Worm (Caenorhabditis elegans) whole organism, L1 larva: ENCODE measurements around the gene C17H11.6.

Experiments
- C16A3.4 ChIP-seq: fragments of 150-350 bp; optimal IDR thresholded peaks from 2 replicates; lab custom pipeline; 2014; ENCODE audit warnings: missing biosample characterization, missing genetic modification characterization
- F16B12.6 ChIP-seq: fragments of 150-350 bp; optimal IDR thresholded peaks from 2 replicates; lab custom pipeline; 2014; ENCODE audit warnings: missing biosample characterization, missing genetic modification characterization
- aha-1 ChIP-seq: fragments of 150-350 bp; optimal IDR thresholded peaks from 2 replicates; lab custom pipeline; 2014; ENCODE audit warnings: missing biosample characterization, missing genetic modification characterization
- alr-1 ChIP-seq: fragments of 200-800 bp; sonication (Bioruptor generic); optimal IDR thresholded peaks from 2 replicates; lab custom pipeline; 2018; ENCODE audit warnings: borderline replicate concordance, mild to moderate bottlenecking, missing genetic modification characterization, missing compliant biosample characterization
- aly-2 ChIP-seq: fragments of 150-350 bp; optimal IDR thresholded peaks from 2 replicates; lab custom pipeline; 2014; ENCODE audit warnings: missing biosample characterization, missing genetic modification characterization
- ceh-82 ChIP-seq, 3 experiments: fragments of 150-350 bp in 1 of 3; sonication (generic microtip) in 2 of 3; optimal IDR thresholded peaks; 2 replicates each; lab custom pipeline; 2014 to 2017; ENCODE audit warnings: missing biosample characterization in 3 of 3, missing genetic modification characterization in 3 of 3
- ceh-88 ChIP-seq: fragments of 200-800 bp; sonication (Bioruptor generic); IDR thresholded peaks from 2 replicates; pipeline ENCODE4 v1.3.6; 2022; ENCODE audit warnings: missing genetic modification characterization, missing compliant biosample characterization
- ceh-90 ChIP-seq: sonication (generic microtip); optimal IDR thresholded peaks from 2 replicates; lab custom pipeline; 2016; ENCODE audit warnings: missing genetic modification characterization, missing compliant biosample characterization
- ces-1 ChIP-seq: fragments of 150-350 bp; optimal IDR thresholded peaks from 2 replicates; lab custom pipeline; 2014; ENCODE audit warnings: missing biosample characterization, missing genetic modification reagents, missing genetic modification characterization
- dsc-1 ChIP-seq: sonication (generic microtip); optimal IDR thresholded peaks from 2 replicates; lab custom pipeline; 2016; ENCODE audit warnings: mild to moderate bottlenecking, missing genetic modification characterization, missing compliant biosample characterization
- efl-1 ChIP-seq, 4 experiments: fragments of 150-350 bp; optimal IDR thresholded peaks in 3 of 4; peaks in 1 of 4; 1 replicate in 1 of 4; 2 replicates in 3 of 4; lab custom pipeline; 2014; ENCODE audit warnings: missing biosample characterization in 2 of 4, missing genetic modification characterization in 2 of 4, missing genetic modification reagents in 2 of 4
- egl-27 ChIP-seq, 2 experiments: fragments of 150-350 bp in 1 of 2; sonication (generic microtip); optimal IDR thresholded peaks; 3 replicates each; lab custom pipeline; 2017 to 2018; ENCODE audit warnings: missing biosample characterization in 2 of 2, missing genetic modification characterization in 2 of 2, missing genetic modification reagents in 2 of 2
- ets-5 ChIP-seq: fragments of 200-800 bp; sonication (Bioruptor generic); IDR thresholded peaks from 2 replicates; pipeline ENCODE4 v1.3.6; 2022; ENCODE audit warnings: missing genetic modification characterization, missing compliant biosample characterization
- fkh-4 ChIP-seq: sonication (generic microtip); optimal IDR thresholded peaks from 2 replicates; lab custom pipeline; 2016; ENCODE audit warnings: missing compliant biosample characterization, missing genetic modification characterization, borderline replicate concordance
- fkh-8 ChIP-seq: sonication (generic microtip); optimal IDR thresholded peaks from 2 replicates; lab custom pipeline; 2016; ENCODE audit warnings: mild to moderate bottlenecking, missing genetic modification characterization, missing compliant biosample characterization
- fos-1 ChIP-seq: fragments of 150-350 bp; optimal IDR thresholded peaks from 2 replicates; lab custom pipeline; 2014; ENCODE audit warnings: missing biosample characterization, missing genetic modification characterization
- grh-1 ChIP-seq: fragments of 200-800 bp; sonication (Bioruptor generic); IDR thresholded peaks from 2 replicates; pipeline ENCODE4 v1.3.6; 2022; ENCODE audit warnings: missing genetic modification reagents, missing genetic modification characterization, missing compliant biosample characterization
- hlh-17 ChIP-seq: fragments of 200-800 bp; sonication (Bioruptor generic); optimal IDR thresholded peaks from 2 replicates; lab custom pipeline; 2018; ENCODE audit warnings: missing genetic modification characterization, mild to moderate bottlenecking, missing compliant biosample characterization, moderate library complexity, borderline replicate concordance
- hpl-2 ChIP-seq: fragments of 150-350 bp; optimal IDR thresholded peaks from 2 replicates; lab custom pipeline; 2014; ENCODE audit warnings: missing biosample characterization, missing genetic modification reagents, missing genetic modification characterization
- irx-1 ChIP-seq: sonication (generic microtip); optimal IDR thresholded peaks from 2 replicates; lab custom pipeline; 2016; ENCODE audit warnings: missing genetic modification characterization, missing compliant biosample characterization
- isw-1 ChIP-seq: fragments of 200-800 bp; sonication (Bioruptor generic); IDR thresholded peaks from 2 replicates; pipeline ENCODE4 v1.3.6; 2022; ENCODE audit warnings: missing genetic modification characterization, missing compliant biosample characterization
- jun-1 ChIP-seq: fragments of 150-350 bp; optimal IDR thresholded peaks from 2 replicates; lab custom pipeline; 2014; ENCODE audit warnings: missing biosample characterization, missing genetic modification reagents, missing genetic modification characterization
- lin-13 ChIP-seq: fragments of 150-350 bp; optimal IDR thresholded peaks from 2 replicates; lab custom pipeline; 2014; ENCODE audit warnings: missing biosample characterization, missing genetic modification reagents, missing genetic modification characterization
- lin-39 ChIP-seq: fragments of 150-350 bp; optimal IDR thresholded peaks from 2 replicates; lab custom pipeline; 2014; ENCODE audit warnings: missing biosample characterization, missing genetic modification reagents, missing genetic modification characterization
- lsy-2 ChIP-seq, 2 experiments: fragments of 150-350 bp; optimal IDR thresholded peaks; 2 replicates each; lab custom pipeline; 2014; ENCODE audit warnings: missing biosample characterization in 2 of 2, missing genetic modification characterization in 2 of 2
- mep-1 ChIP-seq: fragments of 150-350 bp; optimal IDR thresholded peaks from 2 replicates; lab custom pipeline; 2014; ENCODE audit warnings: missing biosample characterization, missing genetic modification characterization
- nhr-11 ChIP-seq: fragments of 150-350 bp; optimal IDR thresholded peaks from 2 replicates; lab custom pipeline; 2014; ENCODE audit warnings: missing biosample characterization, missing genetic modification characterization
- nhr-19 ChIP-seq: fragments of 200-800 bp; sonication (Bioruptor generic); conservative IDR thresholded peaks from 2 replicates; pipeline ENCODE4 v1.3.6; 2022; ENCODE audit warnings: missing genetic modification characterization, missing compliant biosample characterization
- nhr-20 ChIP-seq: sonication (generic microtip); optimal IDR thresholded peaks from 2 replicates; lab custom pipeline; 2016; ENCODE audit warnings: mild to moderate bottlenecking, missing genetic modification characterization, missing compliant biosample characterization
- nhr-237 ChIP-seq: fragments of 150-350 bp; optimal IDR thresholded peaks from 2 replicates; lab custom pipeline; 2014; ENCODE audit warnings: missing biosample characterization, missing genetic modification characterization
- nhr-71 ChIP-seq: sonication (generic microtip); optimal IDR thresholded peaks from 2 replicates; lab custom pipeline; 2016; ENCODE audit warnings: mild to moderate bottlenecking, missing genetic modification characterization, moderate library complexity, missing compliant biosample characterization
- nhr-77 ChIP-seq: fragments of 150-350 bp; optimal IDR thresholded peaks from 2 replicates; lab custom pipeline; 2014; ENCODE audit warnings: missing biosample characterization, missing genetic modification characterization
- nhr-84 ChIP-seq: sonication (generic microtip); optimal IDR thresholded peaks from 2 replicates; lab custom pipeline; 2017; ENCODE audit warnings: missing biosample characterization, missing genetic modification characterization
- nhr-90 ChIP-seq: sonication (generic microtip); optimal IDR thresholded peaks from 2 replicates; lab custom pipeline; 2016; ENCODE audit warnings: mild to moderate bottlenecking, missing genetic modification characterization, missing compliant biosample characterization; ENCODE audit not compliant: poor library complexity
- pax-3 ChIP-seq: fragments of 200-800 bp; sonication (Bioruptor generic); optimal IDR thresholded peaks from 2 replicates; lab custom pipeline; 2018; ENCODE audit warnings: mild to moderate bottlenecking, missing genetic modification characterization, moderate library complexity, missing compliant biosample characterization
- pqm-1 ChIP-seq: sonication (generic microtip); optimal IDR thresholded peaks from 3 replicates; lab custom pipeline; 2017; ENCODE audit warnings: missing biosample characterization, missing genetic modification characterization
- rnt-1 ChIP-seq: sonication (generic microtip); optimal IDR thresholded peaks from 2 replicates; lab custom pipeline; 2016; ENCODE audit warnings: mild to moderate bottlenecking, missing genetic modification characterization, moderate library complexity, missing compliant biosample characterization
- swsn-7 ChIP-seq: sonication (generic microtip); optimal IDR thresholded peaks from 2 replicates; lab custom pipeline; 2016; ENCODE audit warnings: missing genetic modification characterization, missing compliant biosample characterization
- tlp-1 ChIP-seq: fragments of 150-350 bp; optimal IDR thresholded peaks from 2 replicates; lab custom pipeline; 2014; ENCODE audit warnings: missing biosample characterization, missing genetic modification characterization
- unc-30 ChIP-seq: sonication (generic microtip); optimal IDR thresholded peaks from 2 replicates; lab custom pipeline; 2017; ENCODE audit warnings: missing biosample characterization, missing genetic modification characterization
- unc-62 ChIP-seq: fragments of 150-350 bp; optimal IDR thresholded peaks from 2 replicates; lab custom pipeline; 2014; ENCODE audit warnings: missing biosample characterization, missing genetic modification reagents, missing genetic modification characterization
- unc-86 ChIP-seq: sonication (generic microtip); optimal IDR thresholded peaks from 2 replicates; lab custom pipeline; 2016; ENCODE audit warnings: missing genetic modification characterization, missing compliant biosample characterization
- unc-98 ChIP-seq: fragments of 200-800 bp; sonication (Bioruptor generic); IDR thresholded peaks from 2 replicates; pipeline ENCODE4 v1.3.6; 2022; ENCODE audit warnings: missing genetic modification characterization, missing compliant biosample characterization
- vab-15 ChIP-seq: sonication (generic microtip); optimal IDR thresholded peaks from 2 replicates; lab custom pipeline; 2017; ENCODE audit warnings: missing genotype, mild to moderate bottlenecking, missing genetic modification characterization, missing compliant biosample characterization
- xbp-1 ChIP-seq: sonication (generic microtip); optimal IDR thresholded peaks from 2 replicates; lab custom pipeline; 2016; ENCODE audit warnings: missing genetic modification characterization, missing compliant biosample characterization
- ztf-11 ChIP-seq, 2 experiments: sonication (generic microtip); optimal IDR thresholded peaks; 2 replicates each; lab custom pipeline; 2016 to 2017; ENCODE audit warnings: missing genetic modification characterization in 2 of 2, missing biosample characterization in 1 of 2, missing compliant biosample characterization in 1 of 2

The C17H11.6 gene

DNA sequence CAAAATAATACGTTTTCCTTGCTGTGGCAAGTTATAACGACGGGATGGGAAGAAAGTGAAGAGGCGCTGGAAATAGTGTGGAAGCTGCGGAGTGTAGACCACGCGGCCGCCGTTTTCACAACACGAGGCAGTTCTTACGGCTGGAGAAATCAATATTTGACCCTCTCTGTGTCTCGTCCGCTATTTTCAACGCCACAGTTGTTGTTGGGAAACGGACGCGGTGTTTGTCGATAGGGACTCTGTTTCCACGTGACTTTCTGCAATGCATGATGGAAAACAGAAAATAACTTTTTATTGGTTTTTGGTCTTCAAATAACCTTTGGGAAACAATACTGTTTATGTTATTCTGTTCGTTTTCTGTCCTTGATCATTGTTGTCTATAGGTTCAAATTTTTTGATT lies 28.3 kb upstream of the C17H11.6 start, which contains the start of gene K02A6.3 (continued):
- TF ChIP-seq nhr-11 (tag; lab: Kevin White, UChicago) (peak; percentile 18), aly-2 (no peak), fkh-4 (peak; percentile 33), xbp-1 (tag; lab: Kevin White, UChicago) (peak; percentile 77), nhr-90 (tag; lab: Kevin White, UChicago) (peak; percentile 96), swsn-7 (tag; lab: Kevin White, UChicago) (peak; percentile 88), lsy-2 (tag; optimal IDR thresholded peaks at IDR 0.05; lab: Kevin White, UChicago) (peak; percentile 81 to 84), unc-86 (peak; percentile 47), fkh-8 (tag; lab: Kevin White, UChicago) (peak; percentile 45), fos-1 (tag; lab: Kevin White, UChicago) (peak; percentile 77), nhr-237 (tag; lab: Kevin White, UChicago) (peak; percentile 43), ceh-90 (tag; lab: Kevin White, UChicago) (no peak), efl-1 (optimal IDR thresholded peaks at IDR 0.05; lab: Kevin White, UChicago) (peak; percentile 43 to 60), efl-1 (GFP tag; optimal IDR thresholded peaks at IDR 0.05 in 1 of 2; lab: Kevin White, UChicago) (peak; percentile 35 to 91), C16A3.4 (tag; lab: Kevin White, UChicago) (peak; percentile 90), tlp-1 (no peak), egl-27 (tag; optimal IDR thresholded peaks at IDR 0.05; lab: Kevin White, UChicago) (peak in 1 of 2 experiments; percentile 26), ces-1 (GFP tag; lab: Kevin White, UChicago) (no peak), dsc-1 (peak; percentile 61), unc-62 (GFP tag; lab: Kevin White, UChicago) (no peak), hpl-2 (GFP tag; lab: Kevin White, UChicago) (peak; percentile 73), jun-1 (tag; lab: Kevin White, UChicago) (peak; percentile 77), lin-39 (tag; lab: Kevin White, UChicago) (peak; percentile 71), alr-1 (no peak), nhr-77 (tag; lab: Kevin White, UChicago) (peak; percentile 69), nhr-84 (tag; lab: Kevin White, UChicago) (no peak), pqm-1 (tag; lab: Kevin White, UChicago) (no peak), vab-15 (peak; percentile 38), nhr-71 (tag; lab: Kevin White, UChicago) (peak; percentile 98), irx-1 (tag; lab: Kevin White, UChicago) (peak; percentile 86), mep-1 (tag; lab: Kevin White, UChicago) (peak; percentile 82), lin-13 (GFP tag; lab: Kevin White, UChicago) (peak; percentile 78), nhr-19 (GFP tag; lab: Robert Waterston, UW) (peak; percentile 95), isw-1 (GFP tag; lab: Robert Waterston, UW) (peak; percentile 46; the same call in 1 of the 2 replicates), unc-30 (no peak), unc-98 (GFP tag; lab: Robert Waterston, UW) (no peak), ets-5 (no peak), ceh-88 (peak; percentile 76), aha-1 (no peak), ceh-82 (tag; optimal IDR thresholded peaks at IDR 0.05; lab: Kevin White, UChicago) (peak; percentile 13 to 53 (median 26)), pax-3 (tag; lab: Kevin White, UChicago) (no peak), nhr-20 (tag; lab: Kevin White, UChicago) (peak; percentile 98), rnt-1 (peak; percentile 91)

DNA sequence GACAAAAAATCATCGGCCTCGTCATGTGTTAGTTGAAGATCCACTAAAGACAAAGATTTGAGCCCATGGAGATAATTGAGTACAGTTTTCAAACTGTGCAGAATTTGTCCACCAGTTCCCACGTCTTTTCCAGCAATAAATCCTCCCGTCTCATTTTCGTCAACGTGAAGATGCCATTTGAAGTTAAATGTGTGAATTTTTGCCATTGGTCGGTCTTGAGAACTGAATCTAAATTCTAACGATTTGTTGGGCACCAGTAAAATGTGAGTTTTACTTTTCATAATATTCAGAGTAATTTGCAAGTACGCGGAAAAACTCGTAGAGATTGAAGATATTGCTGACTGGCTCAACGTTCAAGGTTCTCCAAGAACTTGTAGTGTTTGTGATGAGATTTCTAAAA lies 27.0 kb upstream of the C17H11.6 start:
- TF ChIP-seq nhr-71 (tag; lab: Kevin White, UChicago) (no peak), hlh-17 (GFP tag; lab: Kevin White, UChicago) (no peak), unc-62 (GFP tag; lab: Kevin White, UChicago) (no peak), grh-1 (no peak), F16B12.6 (tag; lab: Kevin White, UChicago) (no peak), nhr-90 (tag; lab: Kevin White, UChicago) (no peak), ztf-11 (tag; optimal IDR thresholded peaks at IDR 0.05; lab: Kevin White, UChicago) (no peak)
